Fruit fly (Drosophila melanogaster) whole organism: ENCODE measurements around the gene Inx3.

Experiments
- CG8478 ChIP-seq: fragments of >200 bp; optimal IDR thresholded peaks from 2 replicates; lab custom pipeline; 2018; ENCODE audit warnings: inconsistent platforms
- Dll ChIP-seq: fragments of >200 bp; optimal IDR thresholded peaks from 2 replicates; lab custom pipeline; 2017
- EcR ChIP-seq, 2 experiments: fragments of >200 bp; optimal IDR thresholded peaks; 2 replicates each; lab custom pipeline; 2017; ENCODE audit warnings: missing biosample characterization in 2 of 2, missing genetic modification characterization in 2 of 2, missing genetic modification reagents in 2 of 2
- pan ChIP-seq: fragments of >200 bp; optimal IDR thresholded peaks from 2 replicates; lab custom pipeline; 2017
- psq ChIP-seq: fragments of >200 bp; optimal IDR thresholded peaks from 2 replicates; lab custom pipeline; 2017
- usp ChIP-seq: fragments of >200 bp; optimal IDR thresholded peaks from 2 replicates; lab custom pipeline; 2017; ENCODE audit warnings: missing biosample characterization, missing genetic modification characterization, mixed read lengths

DNA sequence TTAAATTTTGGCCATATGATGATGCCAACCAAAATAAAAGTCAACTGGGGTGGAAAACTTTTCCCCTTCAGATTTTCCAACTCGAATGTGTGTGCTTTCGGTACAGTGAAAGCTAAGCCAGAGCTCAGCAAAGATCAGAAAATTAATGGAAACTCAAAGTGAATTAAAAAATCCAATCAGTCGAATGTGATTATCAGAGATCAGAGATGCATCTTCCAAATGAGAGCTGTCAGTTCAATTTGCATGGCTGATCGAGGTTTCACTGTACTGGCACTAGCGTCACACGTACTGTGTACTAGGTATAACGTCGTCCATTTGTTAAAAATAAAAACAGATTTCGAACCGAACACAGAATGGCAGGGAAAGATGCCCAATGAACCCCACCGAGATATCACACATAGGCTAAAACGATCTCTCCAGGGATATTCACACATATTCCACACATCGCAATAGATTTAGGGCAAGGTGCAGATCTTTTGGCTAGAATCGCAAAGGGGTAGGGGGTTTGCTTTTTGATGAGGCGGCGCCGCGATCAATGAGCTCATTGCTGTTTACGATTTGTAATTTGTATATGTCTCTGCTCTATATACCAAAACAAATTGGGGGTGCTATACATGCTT is 45.6 kb upstream of the Inx3 start:
- TF ChIP-seq psq (lab: Kevin White, UChicago), result no peak
- no peak for TF ChIP-seq usp
- TF ChIP-seq pan (lab: Kevin White, UChicago), result no peak
- TF ChIP-seq EcR (GFP tag; optimal IDR thresholded peaks at IDR 0.05; lab: Kevin White, UChicago), result no peak
- TF ChIP-seq Dll (lab: Kevin White, UChicago), result no peak
- TF ChIP-seq CG8478 (lab: Kevin White, UChicago), result no peak
